Worm (Caenorhabditis elegans) whole organism, L3 larva: ENCODE measurements around the gene H08J19.1.

Experiments
- ZK546.5 ChIP-seq: sonication (generic microtip); optimal IDR thresholded peaks from 2 replicates; lab custom pipeline; 2017; ENCODE audit warnings: missing biosample characterization, missing genetic modification characterization
- aly-2 ChIP-seq: fragments of 150-350 bp; optimal IDR thresholded peaks from 2 replicates; lab custom pipeline; 2014; ENCODE audit warnings: missing biosample characterization, missing genetic modification characterization
- ama-1 ChIP-seq: fragments of 150-350 bp; optimal IDR thresholded peaks from 2 replicates; lab custom pipeline; 2018
- ceh-16 ChIP-seq: sonication (generic microtip); optimal IDR thresholded peaks from 2 replicates; lab custom pipeline; 2017; ENCODE audit warnings: missing biosample characterization, missing genetic modification characterization
- ceh-28 ChIP-seq: fragments of 150-350 bp; optimal IDR thresholded peaks from 2 replicates; lab custom pipeline; 2014; ENCODE audit warnings: missing biosample characterization, missing genetic modification reagents, missing genetic modification characterization
- ceh-82 ChIP-seq: fragments of 150-350 bp; optimal IDR thresholded peaks from 2 replicates; lab custom pipeline; 2014; ENCODE audit warnings: missing biosample characterization, missing genetic modification characterization
- daf-12 ChIP-seq: fragments of 150-350 bp; optimal IDR thresholded peaks from 2 replicates; lab custom pipeline; 2014; ENCODE audit warnings: missing biosample characterization, missing genetic modification reagents, missing genetic modification characterization
- egl-27 ChIP-seq: sonication (generic microtip); optimal IDR thresholded peaks from 4 replicates; lab custom pipeline; 2017; ENCODE audit warnings: missing biosample characterization, missing genetic modification reagents, missing genetic modification characterization
- elt-1 ChIP-seq: fragments of 150-350 bp; optimal IDR thresholded peaks from 2 replicates; lab custom pipeline; 2014; ENCODE audit warnings: missing biosample characterization, missing genetic modification characterization
- elt-2 ChIP-seq: sonication (generic microtip); optimal IDR thresholded peaks from 2 replicates; lab custom pipeline; 2016; ENCODE audit warnings: missing genetic modification reagents, mild to moderate bottlenecking, missing genetic modification characterization, missing compliant biosample characterization
- eor-1 ChIP-seq, 2 experiments: fragments of 150-350 bp; optimal IDR thresholded peaks; 2 replicates each; lab custom pipeline; 2014 to 2018; ENCODE audit warnings: missing biosample characterization in 2 of 2, missing genetic modification characterization in 2 of 2
- fos-1 ChIP-seq: fragments of 150-350 bp; optimal IDR thresholded peaks from 2 replicates; lab custom pipeline; 2014; ENCODE audit warnings: missing biosample characterization, missing genetic modification characterization
- hmg-11 ChIP-seq: sonication (generic microtip); optimal IDR thresholded peaks from 2 replicates; lab custom pipeline; 2016; ENCODE audit warnings: missing genetic modification characterization, missing compliant biosample characterization
- lin-15B ChIP-seq: fragments of 150-350 bp; optimal IDR thresholded peaks from 2 replicates; lab custom pipeline; 2014; ENCODE audit warnings: missing biosample characterization, missing genetic modification characterization
- lin-39 ChIP-seq: fragments of 150-350 bp; optimal IDR thresholded peaks from 2 replicates; lab custom pipeline; 2018; ENCODE audit warnings: missing biosample characterization, missing genetic modification reagents, missing genetic modification characterization
- mdl-1 ChIP-seq: fragments of 150-350 bp; optimal IDR thresholded peaks from 2 replicates; lab custom pipeline; 2014; ENCODE audit warnings: missing biosample characterization, missing genetic modification characterization
- mml-1 ChIP-seq: fragments of 150-350 bp; sonication (generic microtip); optimal IDR thresholded peaks from 3 replicates; lab custom pipeline; 2014; ENCODE audit warnings: missing biosample characterization, missing genetic modification characterization
- nfya-1 ChIP-seq: sonication (generic microtip); optimal IDR thresholded peaks from 2 replicates; lab custom pipeline; 2017; ENCODE audit warnings: missing genetic modification characterization, mild to moderate bottlenecking, missing compliant biosample characterization, antibody characterized with exemption, moderate library complexity; ENCODE audit not compliant: insufficient read depth
- nhr-11 ChIP-seq: fragments of 150-350 bp; optimal IDR thresholded peaks from 2 replicates; lab custom pipeline; 2014; ENCODE audit warnings: missing biosample characterization, missing genetic modification characterization
- nhr-23 ChIP-seq: fragments of 150-350 bp; optimal IDR thresholded peaks from 2 replicates; lab custom pipeline; 2014; ENCODE audit warnings: missing biosample characterization, missing genetic modification reagents, missing genetic modification characterization
- nhr-25 ChIP-seq: sonication (generic microtip); optimal IDR thresholded peaks from 2 replicates; lab custom pipeline; 2017; ENCODE audit warnings: missing biosample characterization, missing genetic modification characterization
- nhr-28 ChIP-seq: fragments of 150-350 bp; optimal IDR thresholded peaks from 2 replicates; lab custom pipeline; 2014; ENCODE audit warnings: missing biosample characterization, missing genetic modification characterization
- nhr-67 ChIP-seq: fragments of 150-350 bp; optimal IDR thresholded peaks from 2 replicates; lab custom pipeline; 2014; ENCODE audit warnings: missing biosample characterization, missing genetic modification characterization
- nhr-76 ChIP-seq: fragments of 150-350 bp; sonication (generic microtip); optimal IDR thresholded peaks from 5 replicates; lab custom pipeline; 2014; ENCODE audit warnings: missing biosample characterization, missing genetic modification characterization
- nhr-77 ChIP-seq: fragments of 150-350 bp; optimal IDR thresholded peaks from 2 replicates; lab custom pipeline; 2014; ENCODE audit warnings: missing biosample characterization, missing genetic modification characterization
- pha-4 ChIP-seq: fragments of 150-350 bp; optimal IDR thresholded peaks from 2 replicates; lab custom pipeline; 2014; ENCODE audit warnings: missing biosample characterization, missing genetic modification reagents, missing genetic modification characterization
- sea-2 ChIP-seq: fragments of 150-350 bp; sonication (generic microtip); optimal IDR thresholded peaks from 4 replicates; lab custom pipeline; 2014; ENCODE audit warnings: missing biosample characterization, missing genetic modification reagents, missing genetic modification characterization
- skn-1 ChIP-seq: fragments of 150-350 bp; optimal IDR thresholded peaks from 2 replicates; lab custom pipeline; 2014; ENCODE audit warnings: missing biosample characterization, missing genetic modification characterization
- snpc-4 ChIP-seq: fragments of 150-350 bp; optimal IDR thresholded peaks from 2 replicates; lab custom pipeline; 2014; ENCODE audit warnings: missing biosample characterization, missing genetic modification characterization
- tbx-2 ChIP-seq: sonication (generic microtip); optimal IDR thresholded peaks from 2 replicates; lab custom pipeline; 2016; ENCODE audit warnings: mild to moderate bottlenecking, missing genetic modification characterization, missing compliant biosample characterization
- unc-39 ChIP-seq: sonication (generic microtip); optimal IDR thresholded peaks from 4 replicates; lab custom pipeline; 2017; ENCODE audit warnings: missing biosample characterization, missing genetic modification characterization
- unc-62 ChIP-seq: fragments of 150-350 bp; sonication (generic microtip); optimal IDR thresholded peaks from 4 replicates; lab custom pipeline; 2014; ENCODE audit warnings: missing biosample characterization, missing genetic modification reagents, missing genetic modification characterization
- zag-1 ChIP-seq: fragments of 150-350 bp; optimal IDR thresholded peaks from 2 replicates; lab custom pipeline; 2014; ENCODE audit warnings: missing biosample characterization, missing genetic modification characterization
- ztf-4 ChIP-seq: fragments of 150-350 bp; optimal IDR thresholded peaks from 2 replicates; lab custom pipeline; 2014; ENCODE audit warnings: missing biosample characterization, missing genetic modification characterization

Gene H08J19.1

DNA sequence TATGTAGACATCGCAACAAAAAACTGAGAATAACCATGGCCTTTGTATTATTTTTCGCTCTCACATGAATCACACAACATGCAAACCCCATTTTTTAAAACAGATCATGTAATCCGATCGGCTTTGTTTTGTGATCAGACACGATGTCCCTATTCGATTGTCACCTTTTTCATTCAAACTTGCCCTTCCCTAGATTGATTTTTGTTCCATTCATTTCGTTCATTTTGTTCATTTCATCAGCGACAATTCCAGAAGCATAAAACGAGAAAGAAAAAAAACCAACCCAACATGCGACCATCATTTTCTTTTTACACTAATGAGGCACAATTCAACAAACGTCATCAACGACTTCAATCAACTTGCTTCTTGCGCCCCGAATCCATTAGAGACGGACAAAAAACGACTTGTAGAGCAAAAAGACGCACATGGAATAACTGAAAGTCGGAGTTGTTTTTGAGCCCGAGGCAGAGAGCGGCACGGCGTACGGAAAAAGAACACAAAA, 8.2 kb downstream of the H08J19.1 start, which contains the start of gene F59D12.3:
F59D12.3 (minus strand) TSS at position 51 of the 502 bp plus-strand sequence.
- no peak for TF ChIP-seq nhr-67 (tag; lab: Kevin White, UChicago)
- TF ChIP-seq elt-1, result no peak
- TF ChIP-seq ceh-28 (tag; lab: Kevin White, UChicago), result no peak
- no peak for TF ChIP-seq lin-15B (tag; lab: Kevin White, UChicago)
- no peak for TF ChIP-seq daf-12 (tag; lab: Kevin White, UChicago)
- TF ChIP-seq tbx-2 (tag; lab: Kevin White, UChicago), result no peak
- no peak for TF ChIP-seq zag-1 (tag; lab: Kevin White, UChicago)
- TF ChIP-seq nhr-11 (tag; lab: Kevin White, UChicago), result no peak
- TF ChIP-seq nhr-76 (tag; lab: Kevin White, UChicago), result no peak
- no peak for TF ChIP-seq ama-1 (lab: Kevin White, UChicago)
- TF ChIP-seq ceh-16 (tag; lab: Kevin White, UChicago), result no peak

DNA sequence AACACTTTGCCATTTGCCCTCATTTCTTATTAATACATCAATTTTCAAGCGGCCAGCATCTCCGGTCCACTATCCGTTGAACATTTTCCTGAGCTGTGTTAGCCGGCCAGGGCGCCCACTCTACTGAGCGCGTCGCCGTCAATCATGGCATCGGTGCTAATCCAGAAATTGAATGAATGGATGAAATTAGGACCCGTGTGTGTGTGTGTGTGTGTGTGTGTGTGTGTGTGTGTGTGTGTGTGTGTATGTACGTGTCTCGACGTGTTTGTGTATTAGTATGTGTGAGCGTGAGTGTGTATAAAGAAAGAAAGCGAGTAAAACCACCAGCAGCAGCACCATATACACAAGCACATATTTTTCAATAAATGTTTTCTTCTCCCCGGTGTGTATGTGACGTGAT, 10.5 kb downstream of the H08J19.1 start:
- TF ChIP-seq daf-12 (tag; lab: Kevin White, UChicago) (no peak), lin-39 (tag; lab: Kevin White, UChicago) (peak; percentile 55), nhr-67 (tag; lab: Kevin White, UChicago) (no peak)

DNA sequence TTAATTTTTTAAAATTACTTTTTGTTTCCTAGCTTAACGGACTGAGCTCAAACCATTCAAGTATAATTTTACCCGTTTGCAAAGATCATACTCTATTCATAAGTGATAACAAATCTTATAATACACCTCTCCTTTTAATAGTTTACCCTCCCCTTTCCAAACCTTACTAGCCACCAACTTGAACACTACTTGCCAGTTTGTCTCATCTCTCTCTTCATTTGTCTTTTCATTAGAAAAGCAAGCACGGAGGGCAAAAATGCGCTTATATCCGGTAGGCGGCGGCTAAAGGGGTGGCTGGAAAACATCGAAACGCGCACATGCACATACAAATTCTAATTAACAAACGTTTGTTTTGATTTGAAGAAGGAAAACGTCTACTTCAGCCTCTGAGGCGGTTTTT, 12.2 kb downstream of the H08J19.1 start:
- TF ChIP-seq ceh-16 (tag; lab: Kevin White, UChicago) (no peak), fos-1 (tag; lab: Kevin White, UChicago) (no peak), eor-1 (tag; optimal IDR thresholded peaks at IDR 0.05; lab: Kevin White, UChicago) (no peak), mml-1 (no peak), elt-1 (no peak), ama-1 (lab: Kevin White, UChicago) (no peak), ztf-4 (no peak), ceh-28 (tag; lab: Kevin White, UChicago) (no peak), nhr-77 (tag; lab: Kevin White, UChicago) (no peak), ceh-82 (tag; lab: Kevin White, UChicago) (no peak), pha-4 (tag; lab: Kevin White, UChicago) (no peak), nhr-28 (tag; lab: Kevin White, UChicago) (no peak), nhr-25 (tag; lab: Kevin White, UChicago) (no peak), unc-39 (tag; lab: Kevin White, UChicago) (no peak), unc-62 (GFP tag; lab: Kevin White, UChicago) (no peak), daf-12 (tag; lab: Kevin White, UChicago) (no peak), hmg-11 (no peak)
- TF ChIP-seq, all 47 proteins: peak for 0

DNA sequence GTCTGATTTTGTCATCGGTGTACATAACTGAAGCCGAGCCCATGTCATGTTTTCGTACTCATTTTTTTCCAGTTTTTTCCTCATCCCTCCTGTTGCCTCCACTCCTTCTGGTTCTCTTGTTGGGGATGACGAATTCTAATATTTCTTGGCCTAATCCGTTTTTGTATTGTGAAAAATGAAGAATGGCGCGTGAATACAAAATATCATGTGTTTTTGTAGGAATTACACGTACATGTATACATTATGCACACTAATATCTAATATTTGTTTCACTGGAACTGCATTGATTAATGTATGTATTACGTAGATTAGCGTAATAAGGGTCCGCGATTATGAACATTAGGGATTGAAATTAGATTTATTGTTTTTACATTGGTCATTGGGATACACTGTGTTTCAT, 12.9 kb downstream of the H08J19.1 start:
- TF ChIP-seq ZK546.5 (tag; lab: Kevin White, UChicago) (no peak), nhr-77 (tag; lab: Kevin White, UChicago) (no peak), ztf-4 (no peak), lin-39 (tag; lab: Kevin White, UChicago) (no peak), hmg-11 (no peak), eor-1 (tag; optimal IDR thresholded peaks at IDR 0.05; lab: Kevin White, UChicago) (no peak), nhr-25 (tag; lab: Kevin White, UChicago) (no peak), nhr-23 (tag; lab: Kevin White, UChicago) (no peak), snpc-4 (no peak), elt-2 (tag; lab: Kevin White, UChicago) (no peak), unc-39 (tag; lab: Kevin White, UChicago) (no peak), tbx-2 (tag; lab: Kevin White, UChicago) (no peak), zag-1 (tag; lab: Kevin White, UChicago) (no peak), skn-1 (tag; lab: Kevin White, UChicago) (no peak)

- TF ChIP-seq nhr-76 (tag; lab: Kevin White, UChicago), result no peak
- TF ChIP-seq nfya-1, result no peak
- no peak for TF ChIP-seq skn-1 (tag; lab: Kevin White, UChicago)
- TF ChIP-seq egl-27, result no peak
- TF ChIP-seq nhr-25 (tag; lab: Kevin White, UChicago), result no peak
- no peak for TF ChIP-seq unc-62 (GFP tag; lab: Kevin White, UChicago)
- TF ChIP-seq tbx-2 (tag; lab: Kevin White, UChicago), result no peak
- no peak for TF ChIP-seq mdl-1 (tag; lab: Kevin White, UChicago)
- no peak for TF ChIP-seq nhr-77 (tag; lab: Kevin White, UChicago)
- TF ChIP-seq aly-2 (tag; lab: Kevin White, UChicago), result no peak
- TF ChIP-seq sea-2 (GFP tag; lab: Kevin White, UChicago), result no peak
- TF ChIP-seq zag-1 (tag; lab: Kevin White, UChicago), result no peak
- no peak for TF ChIP-seq fos-1 (tag; lab: Kevin White, UChicago)
- TF ChIP-seq unc-39 (tag; lab: Kevin White, UChicago), result no peak
- TF ChIP-seq nhr-67 (tag; lab: Kevin White, UChicago), result no peak
- no peak for TF ChIP-seq ama-1 (lab: Kevin White, UChicago)
- TF ChIP-seq, all 47 proteins: peak for 0
These were observed 15.0 kb downstream of the H08J19.1 start for ce11 chrX:15657773-15658172.
